Worm (Caenorhabditis elegans) whole organism, L2 larva: ENCODE data around the gene srx-66.

ENCODE experiments used
- C34F6.9 ChIP-seq: fragments of 150-350 bp; optimal IDR thresholded peaks from 2 replicates; lab custom pipeline; 2014; ENCODE audit warnings: missing biosample characterization, missing genetic modification characterization
- Y55F3AM.14 ChIP-seq: fragments of 200-800 bp; sonication (Bioruptor generic); optimal IDR thresholded peaks from 2 replicates; lab custom pipeline; 2018; ENCODE audit warnings: mild to moderate bottlenecking, missing genetic modification characterization, missing compliant biosample characterization
- ZK546.5 ChIP-seq: sonication (generic microtip); optimal IDR thresholded peaks from 2 replicates; lab custom pipeline; 2017; ENCODE audit warnings: missing biosample characterization, missing genetic modification characterization
- alr-1 ChIP-seq: fragments of 150-350 bp; optimal IDR thresholded peaks from 2 replicates; lab custom pipeline; 2014; ENCODE audit warnings: missing biosample characterization, missing genetic modification characterization
- aly-2 ChIP-seq: fragments of 150-350 bp; optimal IDR thresholded peaks from 2 replicates; lab custom pipeline; 2014; ENCODE audit warnings: missing biosample characterization, missing genetic modification characterization
- blmp-1 ChIP-seq: sonication (generic microtip); optimal IDR thresholded peaks from 2 replicates; lab custom pipeline; 2017; ENCODE audit warnings: missing genetic modification characterization, mild to moderate bottlenecking, missing compliant biosample characterization, antibody characterized with exemption, moderate library complexity; ENCODE audit not compliant: insufficient read depth
- ceh-82 ChIP-seq: fragments of 150-350 bp; optimal IDR thresholded peaks from 2 replicates; lab custom pipeline; 2014; ENCODE audit warnings: missing biosample characterization, missing genetic modification characterization
- crh-2 ChIP-seq: sonication (generic microtip); optimal IDR thresholded peaks from 2 replicates; lab custom pipeline; 2017; ENCODE audit warnings: missing biosample characterization, missing genetic modification characterization
- dmd-4 ChIP-seq: sonication (generic microtip); optimal IDR thresholded peaks from 2 replicates; lab custom pipeline; 2017; ENCODE audit warnings: missing biosample characterization, missing genetic modification characterization
- egl-27 ChIP-seq: sonication (generic microtip); optimal IDR thresholded peaks from 3 replicates; lab custom pipeline; 2017; ENCODE audit warnings: missing biosample characterization, missing genetic modification reagents, missing genetic modification characterization
- elt-1 ChIP-seq: fragments of 150-350 bp; optimal IDR thresholded peaks from 2 replicates; lab custom pipeline; 2014; ENCODE audit warnings: missing biosample characterization, missing genetic modification characterization
- elt-3 ChIP-seq: sonication (generic microtip); optimal IDR thresholded peaks from 2 replicates; lab custom pipeline; 2017; ENCODE audit warnings: missing biosample characterization, missing genetic modification characterization
- fos-1 ChIP-seq: fragments of 150-350 bp; optimal IDR thresholded peaks from 2 replicates; lab custom pipeline; 2014; ENCODE audit warnings: missing biosample characterization, missing genetic modification characterization
- gmeb-1 ChIP-seq: fragments of 150-350 bp; optimal IDR thresholded peaks from 2 replicates; lab custom pipeline; 2014; ENCODE audit warnings: missing biosample characterization, missing genetic modification characterization
- lin-13 ChIP-seq: fragments of 150-350 bp; optimal IDR thresholded peaks from 2 replicates; lab custom pipeline; 2014; ENCODE audit warnings: missing biosample characterization, missing genetic modification reagents, missing genetic modification characterization
- lin-39 ChIP-seq: fragments of 150-350 bp; optimal IDR thresholded peaks from 2 replicates; lab custom pipeline; 2014; ENCODE audit warnings: missing biosample characterization, missing genetic modification reagents, missing genetic modification characterization
- lsy-2 ChIP-seq, 2 experiments: fragments of 150-350 bp in 1 of 2; sonication (generic microtip) in 1 of 2; optimal IDR thresholded peaks; 2 replicates each; lab custom pipeline; 2014 to 2017; ENCODE audit warnings: missing biosample characterization in 2 of 2, missing genetic modification characterization in 2 of 2
- mab-5 ChIP-seq: fragments of 150-350 bp; optimal IDR thresholded peaks from 2 replicates; lab custom pipeline; 2014; ENCODE audit warnings: missing biosample characterization, missing genetic modification characterization
- mbf-1 ChIP-seq: sonication (generic microtip); optimal IDR thresholded peaks from 2 replicates; lab custom pipeline; 2017; ENCODE audit warnings: missing biosample characterization, missing genetic modification characterization
- mdl-1 ChIP-seq, 2 experiments: fragments of 150-350 bp in 1 of 2; sonication (generic microtip) in 1 of 2; optimal IDR thresholded peaks; 2 replicates each; lab custom pipeline; 2017; ENCODE audit warnings: missing biosample characterization in 2 of 2, missing genetic modification characterization in 2 of 2
- nhr-10 ChIP-seq: sonication (generic microtip); optimal IDR thresholded peaks from 2 replicates; lab custom pipeline; 2017; ENCODE audit warnings: missing biosample characterization, missing genetic modification characterization
- nhr-11 ChIP-seq: fragments of 150-350 bp; optimal IDR thresholded peaks from 2 replicates; lab custom pipeline; 2014; ENCODE audit warnings: missing biosample characterization, missing genetic modification characterization
- nhr-129 ChIP-seq: fragments of 150-350 bp; optimal IDR thresholded peaks from 2 replicates; lab custom pipeline; 2014; ENCODE audit warnings: missing biosample characterization, missing genetic modification characterization
- nhr-23 ChIP-seq: fragments of 150-350 bp; optimal IDR thresholded peaks from 2 replicates; lab custom pipeline; 2014; ENCODE audit warnings: missing biosample characterization, missing genetic modification reagents, missing genetic modification characterization
- nhr-25 ChIP-seq: fragments of 150-350 bp; sonication (generic microtip); optimal IDR thresholded peaks from 3 replicates; lab custom pipeline; 2014; ENCODE audit warnings: missing biosample characterization, missing genetic modification characterization
- nhr-6 ChIP-seq: fragments of 150-350 bp; optimal IDR thresholded peaks from 2 replicates; lab custom pipeline; 2014; ENCODE audit warnings: missing biosample characterization, missing genetic modification characterization
- nhr-77 ChIP-seq: fragments of 150-350 bp; optimal IDR thresholded peaks from 2 replicates; lab custom pipeline; 2014; ENCODE audit warnings: missing biosample characterization, missing genetic modification characterization
- peb-1 ChIP-seq: fragments of 150-350 bp; optimal IDR thresholded peaks from 2 replicates; lab custom pipeline; 2014; ENCODE audit warnings: missing biosample characterization, missing genetic modification characterization
- skn-1 ChIP-seq: sonication (generic microtip); optimal IDR thresholded peaks from 2 replicates; lab custom pipeline; 2017; ENCODE audit warnings: missing biosample characterization, missing genetic modification characterization
- sma-3 ChIP-seq: sonication (generic microtip); optimal IDR thresholded peaks from 2 replicates; lab custom pipeline; 2016; ENCODE audit warnings: missing genetic modification reagents, missing genetic modification characterization, missing compliant biosample characterization
- snpc-4 ChIP-seq: fragments of 150-350 bp; optimal IDR thresholded peaks from 2 replicates; lab custom pipeline; 2014; ENCODE audit warnings: missing biosample characterization, missing genetic modification characterization
- unc-39 ChIP-seq: fragments of 150-350 bp; optimal IDR thresholded peaks from 2 replicates; lab custom pipeline; 2014; ENCODE audit warnings: missing biosample characterization, missing genetic modification characterization
- unc-55 ChIP-seq: fragments of 150-350 bp; sonication (generic microtip); optimal IDR thresholded peaks from 3 replicates; lab custom pipeline; 2014; ENCODE audit warnings: missing biosample characterization, missing genetic modification reagents, missing genetic modification characterization
- unc-62 ChIP-seq: fragments of 150-350 bp; optimal IDR thresholded peaks from 2 replicates; lab custom pipeline; 2014; ENCODE audit warnings: missing biosample characterization, missing genetic modification reagents, missing genetic modification characterization
- zag-1 ChIP-seq: fragments of 150-350 bp; optimal IDR thresholded peaks from 2 replicates; lab custom pipeline; 2014; ENCODE audit warnings: missing biosample characterization, missing genetic modification characterization
- ztf-11 ChIP-seq: sonication (generic microtip); optimal IDR thresholded peaks from 2 replicates; lab custom pipeline; 2017; ENCODE audit warnings: missing biosample characterization, missing genetic modification characterization

srx-66 gene

DNA sequence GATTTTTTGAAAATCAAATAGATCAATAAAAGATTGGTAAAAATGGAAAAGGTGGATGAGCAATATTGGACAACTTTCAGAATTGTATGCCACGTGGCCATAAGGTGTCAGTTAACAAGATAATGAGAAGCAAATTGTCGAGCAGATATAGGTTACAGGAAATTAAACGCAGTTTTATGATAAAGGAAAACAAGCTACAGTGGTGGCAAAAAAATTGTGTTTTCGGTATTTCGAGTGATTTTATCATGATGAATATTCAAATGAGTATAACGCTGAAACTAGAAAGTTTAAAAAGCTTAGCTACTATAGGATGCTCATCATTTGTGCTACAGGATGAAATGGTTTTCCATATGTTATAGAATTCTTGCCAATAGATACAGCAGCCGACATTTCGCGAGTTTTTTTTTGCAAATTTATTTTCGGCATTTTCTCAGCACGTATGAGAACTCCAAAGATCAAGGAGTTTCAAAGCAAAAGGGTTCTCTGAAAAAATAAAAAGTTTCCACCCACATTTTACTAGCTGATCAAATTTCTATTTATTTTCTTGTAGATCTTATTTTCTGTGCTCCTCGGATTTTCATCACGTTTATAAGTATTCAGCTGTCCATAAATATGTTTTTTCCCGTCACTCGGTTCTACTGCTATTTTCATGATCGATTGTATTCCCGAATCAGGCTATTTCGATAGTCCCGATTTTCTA lies 16.8 kb upstream of the srx-66 start, which contains the start of the genes str-229 and srh-190:
Gene str-229, minus strand, starts transcription at position 101 of the 700 bp plus-strand sequence.
Gene srh-190, plus strand, starts transcription at position 650 of the 700 bp plus-strand sequence.
- TF ChIP-seq lin-13 (GFP tag; lab: Kevin White, UChicago) (no peak), alr-1 (tag; lab: Kevin White, UChicago) (no peak), ZK546.5 (no peak), lin-39 (no peak), gmeb-1 (no peak), skn-1 (no peak), unc-39 (tag; lab: Kevin White, UChicago) (no peak), unc-62 (no peak), Y55F3AM.14 (GFP tag; lab: Kevin White, UChicago) (no peak), snpc-4 (no peak), nhr-6 (tag; lab: Kevin White, UChicago) (no peak), nhr-25 (tag; lab: Kevin White, UChicago) (no peak), sma-3 (no peak), mab-5 (tag; lab: Kevin White, UChicago) (no peak), C34F6.9 (tag; lab: Kevin White, UChicago) (no peak), dmd-4 (no peak), nhr-23 (tag; lab: Kevin White, UChicago) (no peak), mdl-1 (tag; optimal IDR thresholded peaks at IDR 0.05; lab: Kevin White, UChicago) (no peak)

ce11 chrV:3903424-3903823 lies 16.0 kb upstream of the srx-66 start:
- TF ChIP-seq ceh-82 (no peak), elt-3 (tag; lab: Kevin White, UChicago) (no peak), Y55F3AM.14 (GFP tag; lab: Kevin White, UChicago) (no peak), alr-1 (tag; lab: Kevin White, UChicago) (no peak), C34F6.9 (tag; lab: Kevin White, UChicago) (no peak), unc-55 (GFP tag; lab: Kevin White, UChicago) (no peak), mdl-1 (tag; optimal IDR thresholded peaks at IDR 0.05; lab: Kevin White, UChicago) (no peak), egl-27 (tag; lab: Kevin White, UChicago) (no peak), mbf-1 (no peak), nhr-6 (tag; lab: Kevin White, UChicago) (no peak), nhr-77 (tag; lab: Kevin White, UChicago) (no peak), lsy-2 (tag; optimal IDR thresholded peaks at IDR 0.05; lab: Kevin White, UChicago) (no peak), skn-1 (no peak), peb-1 (tag; lab: Kevin White, UChicago) (no peak), aly-2 (tag; lab: Kevin White, UChicago) (no peak), mab-5 (tag; lab: Kevin White, UChicago) (no peak), nhr-10 (tag; lab: Kevin White, UChicago) (no peak), fos-1 (tag; lab: Kevin White, UChicago) (no peak), zag-1 (tag; lab: Kevin White, UChicago) (no peak), nhr-11 (tag; lab: Kevin White, UChicago) (no peak)

ce11 chrV:3905841-3906240 lies 13.5 kb upstream of the srx-66 start, which contains the start of gene nhr-156:
nhr-156 (plus strand) TSS chrV:3906106.
- no peak for TF ChIP-seq zag-1 (tag; lab: Kevin White, UChicago)
- TF ChIP-seq elt-1 (tag; lab: Kevin White, UChicago) = no peak
- TF ChIP-seq gmeb-1 = peak; percentile 2
- TF ChIP-seq nhr-129 (tag; lab: Kevin White, UChicago) = peak; percentile 6
- peak; percentile 9 for TF ChIP-seq blmp-1 (tag; lab: Kevin White, UChicago)
- no peak for TF ChIP-seq C34F6.9 (tag; lab: Kevin White, UChicago)
- TF ChIP-seq skn-1 = no peak
- TF ChIP-seq, all 48 proteins: peak for 3

DNA sequence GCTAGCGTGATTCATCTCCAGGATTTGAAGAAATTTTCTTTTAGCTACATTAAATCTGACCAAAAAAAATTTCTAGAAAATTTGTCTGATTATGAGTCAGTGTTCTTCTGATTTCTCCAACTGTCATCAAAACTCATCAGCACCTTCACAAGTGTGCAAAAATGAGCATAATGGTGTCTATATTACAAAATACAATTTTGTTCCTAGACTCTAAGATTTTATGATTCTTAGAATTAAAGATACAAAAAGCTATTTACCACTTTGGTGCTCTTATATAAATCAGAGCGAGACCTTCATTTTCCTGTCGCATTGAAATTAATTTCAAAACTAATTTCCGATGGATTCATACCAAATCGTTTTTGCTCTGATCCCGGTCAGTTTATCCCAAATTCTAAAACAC lies 6.9 kb upstream of the srx-66 start, which contains the start of gene srx-68:
Gene srx-68, plus strand, starts transcription at position 301 of the 400 bp plus-strand sequence.
- no peak for TF ChIP-seq crh-2 (tag; lab: Kevin White, UChicago)
- no peak for TF ChIP-seq mab-5 (tag; lab: Kevin White, UChicago)
- no peak for TF ChIP-seq gmeb-1
- no peak for TF ChIP-seq nhr-25 (tag; lab: Kevin White, UChicago)
- no peak for TF ChIP-seq Y55F3AM.14 (GFP tag; lab: Kevin White, UChicago)
- no peak for TF ChIP-seq ztf-11
- TF ChIP-seq nhr-129 (tag; lab: Kevin White, UChicago) = no peak
- no peak for TF ChIP-seq lsy-2 (tag; optimal IDR thresholded peaks at IDR 0.05; lab: Kevin White, UChicago)
